Fruit fly (Drosophila melanogaster): ENCODE data around the gene tant.

dm6 chr3L:6012950-6013349 is 42.0 kb upstream of the tant start:
- TF ChIP-seq CG15336 (GFP tag; IDR thresholded peaks at IDR 0.05) (no peak), topi (GFP tag; optimal IDR thresholded peaks at IDR 0.05) (no peak), CG6163 (GFP tag; IDR thresholded peaks at IDR 0.05) (no peak), Hr4 (GFP tag; optimal IDR thresholded peaks at IDR 0.05) (no peak), Hr39 (GFP tag; optimal IDR thresholded peaks at IDR 0.05) (no peak), OdsH (GFP tag; optimal IDR thresholded peaks at IDR 0.05) (no peak)
